Fruit fly (Drosophila melanogaster) whole organism, embryonic: Measurements from ENCODE around the gene slmo.

Source experiments
- Atf-2 ChIP-seq: fragments of 200-800 bp; sonication (Bioruptor generic); optimal IDR thresholded peaks from 2 replicates; lab custom pipeline; 2016; ENCODE audit warnings: missing biosample characterization, missing genetic modification characterization
- BEAF-32 ChIP-seq: fragments of 200-800 bp; sonication (Bioruptor generic); optimal IDR thresholded peaks from 3 replicates; lab custom pipeline; 2017; ENCODE audit warnings: missing biosample characterization, missing genetic modification characterization, mild to moderate bottlenecking, moderate library complexity, missing genetic modification reagents
- Bgb ChIP-seq: fragments of 200-800 bp; sonication (Bioruptor generic); IDR thresholded peaks from 2 replicates; pipeline ENCODE4 v1.3.6; 2022; ENCODE audit warnings: missing biosample characterization, missing genetic modification characterization; ENCODE audit not compliant: partially characterized antibody
- BtbVII ChIP-seq: fragments of 200-800 bp; sonication (Bioruptor generic); optimal IDR thresholded peaks from 3 replicates; lab custom pipeline; 2017; ENCODE audit warnings: missing biosample characterization, mild to moderate bottlenecking, missing genetic modification characterization
- CG10209 ChIP-seq: fragments of 200-800 bp; sonication (Bioruptor generic); optimal IDR thresholded peaks from 3 replicates; lab custom pipeline; 2017; ENCODE audit warnings: missing biosample characterization, mild to moderate bottlenecking, missing genetic modification characterization, missing genetic modification reagents
- CG10959 ChIP-seq: fragments of 200-800 bp; sonication (Bioruptor generic); IDR thresholded peaks from 2 replicates; pipeline ENCODE4 v1.3.6; 2022; ENCODE audit warnings: missing biosample characterization, missing genetic modification characterization
- CG11723 ChIP-seq: fragments of 200-800 bp; sonication (Bioruptor generic); optimal IDR thresholded peaks from 2 replicates; lab custom pipeline; 2017; ENCODE audit warnings: missing biosample characterization, mild to moderate bottlenecking, missing genetic modification characterization
- CG13123 ChIP-seq: fragments of 200-800 bp; sonication (Bioruptor generic); optimal IDR thresholded peaks from 2 replicates; lab custom pipeline; 2016; ENCODE audit warnings: missing biosample characterization, missing genetic modification characterization
- CG15601 ChIP-seq: fragments of 200-800 bp; sonication (Bioruptor generic); optimal IDR thresholded peaks from 3 replicates; lab custom pipeline; 2019; ENCODE audit warnings: missing biosample characterization, mild to moderate bottlenecking, missing genetic modification characterization, moderate library complexity
- CG18599 ChIP-seq: fragments of 200-800 bp; sonication (Bioruptor generic); optimal IDR thresholded peaks from 3 replicates; lab custom pipeline; 2017; ENCODE audit warnings: missing biosample characterization, missing genetic modification characterization, mild to moderate bottlenecking, moderate library complexity, missing genetic modification reagents
- CG2120 ChIP-seq: fragments of 200-800 bp; sonication (Bioruptor generic); optimal IDR thresholded peaks from 3 replicates; lab custom pipeline; 2016; ENCODE audit warnings: missing biosample characterization, missing genetic modification characterization
- CG30020 ChIP-seq: fragments of 200-800 bp; optimal IDR thresholded peaks from 2 replicates; lab custom pipeline; 2019; ENCODE audit warnings: missing biosample characterization, mild to moderate bottlenecking, missing genetic modification characterization, moderate library complexity
- CG3163 ChIP-seq: fragments of 200-800 bp; sonication (Bioruptor generic); optimal IDR thresholded peaks from 3 replicates; lab custom pipeline; 2016; ENCODE audit warnings: missing biosample characterization, missing genetic modification characterization
- CG32772 ChIP-seq: fragments of 200-800 bp; sonication (Bioruptor generic); IDR thresholded peaks from 2 replicates; pipeline ENCODE4 v1.3.6; 2022; ENCODE audit warnings: missing biosample characterization, missing genetic modification characterization
- CG34376 ChIP-seq: fragments of 200-800 bp; sonication (Bioruptor generic); optimal IDR thresholded peaks from 2 replicates; lab custom pipeline; 2018; ENCODE audit warnings: missing biosample characterization, mild to moderate bottlenecking, missing genetic modification characterization
- CG3726 ChIP-seq: fragments of 200-800 bp; sonication (Bioruptor generic); IDR thresholded peaks from 3 replicates; pipeline ENCODE4, ENCODE4 v1.3.6; 2022; ENCODE audit warnings: missing biosample characterization, missing genetic modification characterization
- CG4328 ChIP-seq: fragments of 200-800 bp; sonication (Bioruptor generic); optimal IDR thresholded peaks from 3 replicates; lab custom pipeline; 2017; ENCODE audit warnings: missing biosample characterization, missing genetic modification reagents, missing genetic modification characterization
- CG4707 ChIP-seq: fragments of 200-800 bp; sonication (Bioruptor generic); optimal IDR thresholded peaks from 2 replicates; lab custom pipeline; 2018; ENCODE audit warnings: missing biosample characterization, mild to moderate bottlenecking, missing genetic modification characterization, moderate library complexity
- CG5953 ChIP-seq: fragments of 200-800 bp; sonication (Bioruptor generic); IDR thresholded peaks from 2 replicates; pipeline ENCODE4 v1.3.6; 2022; ENCODE audit warnings: missing biosample characterization, missing genetic modification characterization
- CG7271 ChIP-seq: fragments of 200-800 bp; sonication (Bioruptor generic); optimal IDR thresholded peaks from 2 replicates; lab custom pipeline; 2018; ENCODE audit warnings: missing biosample characterization, mild to moderate bottlenecking, missing genetic modification characterization, moderate library complexity
- CG7839 ChIP-seq: fragments of 200-800 bp; sonication (Bioruptor generic); optimal IDR thresholded peaks from 3 replicates; lab custom pipeline; 2018; ENCODE audit warnings: missing biosample characterization, mild to moderate bottlenecking, missing genetic modification characterization, moderate library complexity
- CG9727 ChIP-seq: fragments of 200-800 bp; sonication (Bioruptor generic); optimal IDR thresholded peaks from 3 replicates; lab custom pipeline; 2017; ENCODE audit warnings: missing biosample characterization, mild to moderate bottlenecking, missing genetic modification characterization
- Dek ChIP-seq: fragments of 200-800 bp; sonication (Bioruptor generic); optimal IDR thresholded peaks from 3 replicates; lab custom pipeline; 2019; ENCODE audit warnings: missing biosample characterization, mild to moderate bottlenecking, missing genetic modification characterization, moderate library complexity
- Fer2 ChIP-seq: fragments of 200-800 bp; sonication (Bioruptor generic); optimal IDR thresholded peaks from 2 replicates; lab custom pipeline; 2018; ENCODE audit warnings: missing biosample characterization, mild to moderate bottlenecking, missing genetic modification characterization, moderate library complexity
- Hmr ChIP-seq: fragments of 200-800 bp; sonication (Bioruptor generic); optimal IDR thresholded peaks from 3 replicates; lab custom pipeline; 2017; ENCODE audit warnings: mild to moderate bottlenecking, missing biosample characterization, missing genetic modification reagents, missing genetic modification characterization
- Med ChIP-seq: fragments of 200-800 bp; sonication (Bioruptor generic); peaks from one replicate; lab custom pipeline; 2016; ENCODE audit warnings: missing biosample characterization, missing genetic modification characterization, mild to moderate bottlenecking, inconsistent platforms, moderate library complexity
- Optix ChIP-seq: fragments of 200-800 bp; sonication (Bioruptor generic); IDR thresholded peaks from 3 replicates; pipeline ENCODE4 v1.3.6; 2022; ENCODE audit warnings: missing biosample characterization, missing genetic modification characterization
- Rfx ChIP-seq: fragments of 200-800 bp; sonication (Bioruptor generic); IDR thresholded peaks from 2 replicates; pipeline ENCODE4 v1.3.6; 2022; ENCODE audit warnings: missing biosample characterization, missing genetic modification characterization
- Ssrp ChIP-seq: fragments of 200-800 bp; sonication (Bioruptor generic); optimal IDR thresholded peaks from 2 replicates; lab custom pipeline; 2018; ENCODE audit warnings: missing biosample characterization, mild to moderate bottlenecking, missing genetic modification characterization, moderate library complexity
- Taf1 ChIP-seq: fragments of 200-800 bp; sonication (Bioruptor generic); IDR thresholded peaks from 2 replicates; pipeline ENCODE4 v1.3.6; 2022; ENCODE audit warnings: missing biosample characterization, missing genetic modification characterization
- Xrp1 ChIP-seq: fragments of 200-800 bp; sonication (Bioruptor generic); IDR thresholded peaks from 2 replicates; pipeline ENCODE4 v1.3.6; 2022; ENCODE audit warnings: missing biosample characterization, missing genetic modification characterization
- aop ChIP-seq: fragments of 200-800 bp; sonication (Bioruptor generic); IDR thresholded peaks from 2 replicates; pipeline ENCODE4 v1.3.6; 2022; ENCODE audit warnings: missing biosample characterization, missing genetic modification characterization
- ap ChIP-seq: fragments of 200-800 bp; sonication (Bioruptor generic); IDR thresholded peaks from 2 replicates; pipeline ENCODE4 v1.3.6; 2022; ENCODE audit warnings: missing biosample characterization, missing genetic modification characterization
- bigmax ChIP-seq: fragments of 200-800 bp; sonication (Bioruptor generic); optimal IDR thresholded peaks from 2 replicates; lab custom pipeline; 2018; ENCODE audit warnings: missing biosample characterization, mild to moderate bottlenecking, missing genetic modification characterization
- chm ChIP-seq: fragments of 200-800 bp; sonication (Bioruptor generic); IDR thresholded peaks from 2 replicates; pipeline ENCODE4 v1.3.6; 2022; ENCODE audit warnings: missing biosample characterization, missing genetic modification characterization
- dati ChIP-seq: fragments of 200-800 bp; sonication (Bioruptor generic); IDR thresholded peaks from 2 replicates; pipeline ENCODE4 v1.3.6; 2022; ENCODE audit warnings: missing biosample characterization, missing genetic modification characterization
- gce ChIP-seq: fragments of 200-800 bp; sonication (Bioruptor generic); IDR thresholded peaks from 3 replicates; pipeline ENCODE4 v1.3.6; 2022; ENCODE audit warnings: missing biosample characterization, missing genetic modification characterization
- gsb ChIP-seq: fragments of 200-800 bp; sonication (Bioruptor generic); IDR thresholded peaks from 2 replicates; pipeline ENCODE4 v1.3.6; 2022; ENCODE audit warnings: missing biosample characterization, missing genetic modification characterization
- hb ChIP-seq: fragments of 200-800 bp; sonication (Bioruptor generic); IDR thresholded peaks from 3 replicates; pipeline ENCODE4 v1.3.6; 2022; ENCODE audit warnings: missing biosample characterization, missing genetic modification characterization; ENCODE audit not compliant: partially characterized antibody
- mam ChIP-seq: fragments of 200-800 bp; sonication (Bioruptor generic); optimal IDR thresholded peaks from 3 replicates; lab custom pipeline; 2016; ENCODE audit warnings: missing biosample characterization, missing genetic modification characterization
- mirr ChIP-seq: fragments of 200-800 bp; sonication (Bioruptor generic); optimal IDR thresholded peaks from 3 replicates; lab custom pipeline; 2018; ENCODE audit warnings: missing biosample characterization, mild to moderate bottlenecking, missing genetic modification characterization
- nerfin-2 ChIP-seq: fragments of 200-800 bp; sonication (Bioruptor generic); IDR thresholded peaks from 2 replicates; pipeline ENCODE4 v1.3.6; 2022; ENCODE audit warnings: missing biosample characterization, missing genetic modification characterization; ENCODE audit not compliant: partially characterized antibody
- otp ChIP-seq: fragments of 200-800 bp; sonication (Bioruptor generic); IDR thresholded peaks from 3 replicates; pipeline ENCODE4, ENCODE4 v1.3.6; 2022; ENCODE audit warnings: missing biosample characterization, missing genetic modification characterization
- pita ChIP-seq: fragments of 200-800 bp; sonication (Bioruptor generic); optimal IDR thresholded peaks from 2 replicates; lab custom pipeline; 2017; ENCODE audit warnings: missing biosample characterization, mild to moderate bottlenecking, missing genetic modification characterization
- salm ChIP-seq: fragments of 200-800 bp; sonication (Bioruptor generic); optimal IDR thresholded peaks from 2 replicates; lab custom pipeline; 2018; ENCODE audit warnings: missing biosample characterization, mild to moderate bottlenecking, missing genetic modification characterization
- sim ChIP-seq: fragments of 200-800 bp; sonication (Bioruptor generic); IDR thresholded peaks from 2 replicates; pipeline ENCODE4 v1.3.6; 2022; ENCODE audit warnings: missing biosample characterization, missing genetic modification characterization
- slou ChIP-seq: fragments of 200-800 bp; sonication (Bioruptor generic); optimal IDR thresholded peaks from 3 replicates; lab custom pipeline; 2016; ENCODE audit warnings: missing biosample characterization, missing genetic modification characterization
- sna ChIP-seq: fragments of 200-800 bp; sonication (Bioruptor generic); IDR thresholded peaks from 2 replicates; pipeline ENCODE4 v1.3.6; 2022; ENCODE audit warnings: missing biosample characterization, missing genetic modification characterization; ENCODE audit not compliant: partially characterized antibody
- trem ChIP-seq: fragments of 200-800 bp; optimal IDR thresholded peaks from 3 replicates; lab custom pipeline; 2019; ENCODE audit warnings: missing biosample characterization, mild to moderate bottlenecking, missing genetic modification characterization, moderate library complexity
- usp ChIP-seq: fragments of >200 bp; optimal IDR thresholded peaks from 2 replicates; lab custom pipeline; 2017; ENCODE audit warnings: missing biosample characterization, missing genetic modification characterization
- zfh2 ChIP-seq: fragments of 200-800 bp; sonication (Bioruptor generic); optimal IDR thresholded peaks from 2 replicates; lab custom pipeline; 2016; ENCODE audit warnings: missing biosample characterization, missing genetic modification characterization

The slmo gene

DNA sequence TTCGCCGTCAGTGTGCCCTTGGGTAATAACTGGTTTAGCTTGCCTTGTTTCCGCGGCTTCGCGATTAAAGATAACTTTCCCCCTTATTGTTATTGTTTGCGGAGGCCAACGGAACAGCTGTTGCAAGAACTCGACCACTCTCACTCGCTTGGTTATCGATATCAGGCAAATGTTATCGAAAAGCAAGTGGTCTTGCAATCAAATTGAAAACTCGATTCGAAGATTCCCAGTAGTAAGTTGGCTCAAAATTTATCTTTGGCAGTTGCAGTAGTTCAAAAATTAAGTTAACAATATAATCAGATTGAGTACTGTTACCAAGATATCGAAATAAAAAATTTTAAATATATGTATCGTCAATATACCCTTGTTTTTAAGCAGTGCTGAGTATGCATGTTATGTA is 17.3 kb upstream of the slmo start, which contains the start of the genes Fbw5 and CG9147 (continued):
- TF ChIP-seq BEAF-32 (peak; percentile 61), CG7271 (tag; lab: Kevin White, UChicago) (peak; percentile 93), pita (GFP tag; lab: Kevin White, UChicago) (no peak), trem (peak; percentile 97), sim (GFP tag; lab: Robert Waterston, UW) (peak; percentile 99), CG34376 (GFP tag; lab: Kevin White, UChicago) (peak; percentile 99), CG4328 (GFP tag; lab: Kevin White, UChicago) (peak; percentile 83), CG30020 (tag; lab: Kevin White, UChicago) (peak; percentile 92), gce (GFP tag; lab: Robert Waterston, UW) (peak; percentile 99), Fer2 (peak; percentile 97), Taf1 (peak; percentile 99), Atf-2 (GFP tag; lab: Kevin White, UChicago) (peak; percentile 99), ap (GFP tag; lab: Robert Waterston, UW) (peak; percentile 99), CG18599 (GFP tag; lab: Kevin White, UChicago) (peak; percentile 99), Med (peak; percentile 100), CG15601 (tag; lab: Kevin White, UChicago) (peak; percentile 99), CG7839 (tag; lab: Kevin White, UChicago) (peak; percentile 100), CG11723 (peak; percentile 99), CG10959 (peak; percentile 100), CG13123 (GFP tag; lab: Kevin White, UChicago) (peak; percentile 99), usp (GFP tag; lab: Kevin White, UChicago) (no peak), Optix (GFP tag; lab: Robert Waterston, UW) (peak; percentile 99), CG10209 (GFP tag; lab: Kevin White, UChicago) (peak; percentile 100), CG4707 (GFP tag; lab: Kevin White, UChicago) (peak; percentile 98), hb (GFP tag; lab: Robert Waterston, UW) (no peak), sna (peak; percentile 62; the same call in 1 of the 2 replicates), Bgb (GFP tag; lab: Robert Waterston, UW) (peak; percentile 58; the same call in 1 of the 2 replicates), Dek (tag; lab: Kevin White, UChicago) (peak; percentile 100), CG3163 (GFP tag; lab: Kevin White, UChicago) (peak; percentile 95), mam (GFP tag; lab: Kevin White, UChicago) (peak; percentile 100), slou (GFP tag; lab: Kevin White, UChicago) (peak; percentile 99), CG3726 (GFP tag; lab: Robert Waterston, UW) (peak; percentile 99), CG32772 (peak; percentile 99), zfh2 (GFP tag; lab: Kevin White, UChicago) (peak; percentile 99), otp (peak; percentile 100), chm (GFP tag; lab: Robert Waterston, UW) (peak; percentile 100), bigmax (GFP tag; lab: Kevin White, UChicago) (peak; percentile 81), aop (GFP tag; lab: Robert Waterston, UW) (peak; percentile 96), BtbVII (peak; percentile 98), Ssrp (tag; lab: Kevin White, UChicago) (peak; percentile 100), mirr (peak; percentile 97), CG5953 (GFP tag; lab: Robert Waterston, UW) (peak; percentile 99), dati (peak; percentile 98), gsb (peak; percentile 99), Hmr (peak; percentile 100), Xrp1 (GFP tag; lab: Robert Waterston, UW) (peak; percentile 100), Rfx (GFP tag; lab: Robert Waterston, UW) (peak; percentile 100), salm (tag; lab: Kevin White, UChicago) (peak; percentile 99), CG2120 (GFP tag; lab: Kevin White, UChicago) (peak; percentile 100), CG9727 (peak; percentile 100), nerfin-2 (GFP tag; lab: Robert Waterston, UW) (peak; percentile 71)
